Worm (Caenorhabditis elegans) whole organism, L4 larva: ENCODE data around the gene T28A11.20.

ENCODE experiments used
- T20F7.1 ChIP-seq: fragments of 200-800 bp; sonication (Bioruptor generic); optimal IDR thresholded peaks from 2 replicates; lab custom pipeline; 2018; ENCODE audit warnings: mild to moderate bottlenecking, missing genetic modification characterization, missing compliant biosample characterization
- T26A8.4 ChIP-seq: fragments of 200-800 bp; sonication (Bioruptor generic); IDR thresholded peaks from 2 replicates; pipeline ENCODE4 v1.3.6; 2022; ENCODE audit warnings: missing genetic modification characterization, missing compliant biosample characterization
- Y48G9A.11 ChIP-seq: fragments of 200-800 bp; sonication (Bioruptor generic); IDR thresholded peaks from 2 replicates; pipeline ENCODE4 v1.3.6; 2022; ENCODE audit warnings: missing genetic modification reagents, missing genetic modification characterization, missing compliant biosample characterization
- ZK337.2 ChIP-seq: fragments of 200-800 bp; sonication (Bioruptor generic); IDR thresholded peaks from 2 replicates; pipeline ENCODE4 v1.3.6; 2022; ENCODE audit warnings: missing genetic modification reagents, missing genetic modification characterization, missing compliant biosample characterization
- aha-1 ChIP-seq: fragments of 150-350 bp; peaks from one replicate; lab custom pipeline; 2014; ENCODE audit warnings: missing biosample characterization, missing genetic modification characterization
- ama-1 ChIP-seq: fragments of 150-350 bp; optimal IDR thresholded peaks from 2 replicates; lab custom pipeline; 2014; ENCODE audit warnings: inconsistent platforms, mixed read lengths
- ceh-20 ChIP-seq: fragments of 200-800 bp; sonication (Bioruptor generic); IDR thresholded peaks from 2 replicates; pipeline ENCODE4 v1.3.6; 2022; ENCODE audit warnings: missing genetic modification reagents, missing genetic modification characterization, missing compliant biosample characterization
- ceh-32 ChIP-seq: sonication (generic microtip); optimal IDR thresholded peaks from 2 replicates; lab custom pipeline; 2016; ENCODE audit warnings: mild to moderate bottlenecking, missing genetic modification characterization, missing compliant biosample characterization; ENCODE audit not compliant: poor library complexity
- ceh-44 ChIP-seq: fragments of 200-800 bp; sonication (Bioruptor generic); IDR thresholded peaks from 2 replicates; pipeline ENCODE4 v1.3.6; 2022; ENCODE audit warnings: missing genetic modification reagents, missing genetic modification characterization, missing compliant biosample characterization
- ceh-62 ChIP-seq: sonication (generic microtip); optimal IDR thresholded peaks from 2 replicates; lab custom pipeline; 2017; ENCODE audit warnings: missing biosample characterization, missing genetic modification characterization
- ceh-82 ChIP-seq: sonication (generic microtip); optimal IDR thresholded peaks from 2 replicates; lab custom pipeline; 2017; ENCODE audit warnings: missing biosample characterization, missing genetic modification characterization
- ces-1 ChIP-seq: fragments of 150-350 bp; sonication (generic microtip); optimal IDR thresholded peaks from 4 replicates; lab custom pipeline; 2014; ENCODE audit warnings: missing biosample characterization, missing genetic modification reagents, missing genetic modification characterization
- daf-16 ChIP-seq, 3 experiments: sonication (generic microtip); optimal IDR thresholded peaks; 2 replicates each; lab custom pipeline; 2016 to 2017; ENCODE audit warnings: missing genetic modification characterization in 3 of 3, missing genetic modification reagents in 3 of 3, mild to moderate bottlenecking in 2 of 3, missing compliant biosample characterization in 2 of 3, missing biosample characterization in 1 of 3, moderate library complexity in 1 of 3
- dmd-6 ChIP-seq: fragments of 200-800 bp; sonication (Bioruptor generic); IDR thresholded peaks from 2 replicates; pipeline ENCODE4 v1.3.6; 2022; ENCODE audit warnings: missing genetic modification reagents, missing genetic modification characterization, missing compliant biosample characterization
- duxl-1 ChIP-seq: sonication (generic microtip); optimal IDR thresholded peaks from 2 replicates; lab custom pipeline; 2016; ENCODE audit warnings: mild to moderate bottlenecking, missing genetic modification characterization, moderate library complexity, missing compliant biosample characterization; ENCODE audit not compliant: poor library complexity
- fos-1 ChIP-seq: fragments of 150-350 bp; optimal IDR thresholded peaks from 2 replicates; lab custom pipeline; 2014; ENCODE audit warnings: missing biosample characterization, missing genetic modification characterization
- gei-8 ChIP-seq: fragments of 200-800 bp; sonication (Bioruptor generic); optimal IDR thresholded peaks from 2 replicates; lab custom pipeline; 2018; ENCODE audit warnings: mild to moderate bottlenecking, missing genetic modification characterization, missing compliant biosample characterization
- hlh-30 ChIP-seq: sonication (generic microtip); optimal IDR thresholded peaks from 2 replicates; lab custom pipeline; 2017; ENCODE audit warnings: antibody characterized with exemption, mild to moderate bottlenecking, missing genetic modification characterization, missing compliant biosample characterization; ENCODE audit not compliant: insufficient read depth
- jun-1 ChIP-seq: fragments of 150-350 bp; optimal IDR thresholded peaks from 2 replicates; lab custom pipeline; 2014; ENCODE audit warnings: missing biosample characterization, missing genetic modification reagents, missing genetic modification characterization
- lin-38 ChIP-seq: fragments of 200-800 bp; sonication (Bioruptor generic); IDR thresholded peaks from 2 replicates; pipeline ENCODE4 v1.3.6; 2022; ENCODE audit warnings: missing genetic modification reagents, missing genetic modification characterization, missing compliant biosample characterization
- madf-5 ChIP-seq, 2 experiments: fragments of 200-800 bp; sonication (Bioruptor generic); IDR thresholded peaks; 2 replicates each; pipeline ENCODE4 v1.3.6; 2022; ENCODE audit warnings: missing compliant biosample characterization in 2 of 2, missing genetic modification characterization in 2 of 2
- madf-9 ChIP-seq: fragments of 200-800 bp; sonication (Bioruptor generic); conservative IDR thresholded peaks from 2 replicates; pipeline ENCODE4 v1.3.6; 2022; ENCODE audit warnings: missing genetic modification reagents, missing genetic modification characterization, missing compliant biosample characterization
- mdt-29 ChIP-seq: fragments of 200-800 bp; sonication (Bioruptor generic); IDR thresholded peaks from 2 replicates; pipeline ENCODE4 v1.3.6; 2022; ENCODE audit warnings: missing genetic modification reagents, missing genetic modification characterization, missing compliant biosample characterization
- mes-2 ChIP-seq: sonication (generic microtip); optimal IDR thresholded peaks from 2 replicates; lab custom pipeline; 2016; ENCODE audit warnings: missing genotype, mild to moderate bottlenecking, missing genetic modification characterization, missing compliant biosample characterization; ENCODE audit not compliant: poor library complexity, severe bottlenecking
- mxl-2 ChIP-seq: fragments of 200-800 bp; sonication (Bioruptor generic); conservative IDR thresholded peaks from 2 replicates; pipeline ENCODE4 v1.3.6; 2022; ENCODE audit warnings: missing genetic modification reagents, missing genetic modification characterization, missing compliant biosample characterization
- mxl-3 ChIP-seq: fragments of 200-800 bp; sonication (Bioruptor generic); optimal IDR thresholded peaks from 2 replicates; lab custom pipeline; 2018; ENCODE audit warnings: mild to moderate bottlenecking, missing genetic modification characterization, missing compliant biosample characterization
- nhr-102 ChIP-seq: sonication (generic microtip); optimal IDR thresholded peaks from 2 replicates; lab custom pipeline; 2016; ENCODE audit warnings: mild to moderate bottlenecking, missing genetic modification characterization, moderate library complexity, missing compliant biosample characterization
- nhr-111 ChIP-seq: fragments of 200-800 bp; sonication (Bioruptor generic); optimal IDR thresholded peaks from 2 replicates; lab custom pipeline; 2018; ENCODE audit warnings: mild to moderate bottlenecking, missing genetic modification characterization, missing compliant biosample characterization
- nhr-237 ChIP-seq: sonication (generic microtip); optimal IDR thresholded peaks from 2 replicates; lab custom pipeline; 2017; ENCODE audit warnings: missing biosample characterization, missing genetic modification characterization
- nhr-28 ChIP-seq: fragments of 150-350 bp; optimal IDR thresholded peaks from 2 replicates; lab custom pipeline; 2014; ENCODE audit warnings: missing biosample characterization, missing genetic modification characterization
- nhr-41 ChIP-seq: fragments of 200-800 bp; sonication (Bioruptor generic); IDR thresholded peaks from 2 replicates; pipeline ENCODE4 v1.3.6; 2022; ENCODE audit warnings: missing genetic modification reagents, missing genetic modification characterization, missing compliant biosample characterization
- nhr-42 ChIP-seq: fragments of 200-800 bp; sonication (Bioruptor generic); IDR thresholded peaks from 2 replicates; pipeline ENCODE4 v1.3.6; 2022; ENCODE audit warnings: missing genetic modification characterization, missing compliant biosample characterization
- nhr-6 ChIP-seq: fragments of 150-350 bp; optimal IDR thresholded peaks from 2 replicates; lab custom pipeline; 2014; ENCODE audit warnings: missing biosample characterization, missing genetic modification characterization
- nhr-76 ChIP-seq: fragments of 150-350 bp; optimal IDR thresholded peaks from 2 replicates; lab custom pipeline; 2014; ENCODE audit warnings: missing biosample characterization, missing genetic modification characterization
- saeg-2 ChIP-seq: fragments of 200-800 bp; sonication (Bioruptor generic); IDR thresholded peaks from 2 replicates; pipeline ENCODE4 v1.3.6; 2022; ENCODE audit warnings: missing genetic modification reagents, missing genetic modification characterization, missing compliant biosample characterization
- sdz-12 ChIP-seq: fragments of 200-800 bp; sonication (Bioruptor generic); optimal IDR thresholded peaks from 2 replicates; lab custom pipeline; 2018; ENCODE audit warnings: mild to moderate bottlenecking, missing genetic modification characterization, missing compliant biosample characterization
- set-16 ChIP-seq: fragments of 200-800 bp; sonication (Bioruptor generic); IDR thresholded peaks from 2 replicates; pipeline ENCODE4 v1.3.6; 2022; ENCODE audit warnings: missing genetic modification reagents, missing genetic modification characterization, missing compliant biosample characterization
- skn-1 ChIP-seq: fragments of 150-350 bp; optimal IDR thresholded peaks from 2 replicates; lab custom pipeline; 2014; ENCODE audit warnings: missing biosample characterization, missing genetic modification characterization
- snpc-4 ChIP-seq: fragments of 150-350 bp; optimal IDR thresholded peaks from 2 replicates; lab custom pipeline; 2014; ENCODE audit warnings: missing biosample characterization, missing genetic modification characterization
- spr-1 ChIP-seq: sonication (generic microtip); optimal IDR thresholded peaks from 2 replicates; lab custom pipeline; 2016; ENCODE audit warnings: mild to moderate bottlenecking, missing genetic modification characterization, missing compliant biosample characterization
- vab-7 ChIP-seq: fragments of 200-800 bp; sonication (Bioruptor generic); IDR thresholded peaks from 2 replicates; pipeline ENCODE4 v1.3.6; 2022; ENCODE audit warnings: missing genetic modification reagents, missing genetic modification characterization, missing compliant biosample characterization
- zag-1 ChIP-seq: fragments of 150-350 bp; optimal IDR thresholded peaks from 2 replicates; lab custom pipeline; 2014; ENCODE audit warnings: missing biosample characterization, missing genetic modification characterization
- zfp-3 ChIP-seq: fragments of 200-800 bp; sonication (Bioruptor generic); conservative IDR thresholded peaks from 2 replicates; pipeline ENCODE4 v1.3.6; 2022; ENCODE audit warnings: missing genetic modification reagents, missing genetic modification characterization, missing compliant biosample characterization

The T28A11.20 gene

ce11 chrV:3273156-3273555, at the start of gene T28A11.20:
TSS of gene T28A11.20 (minus strand) at chrV:3273256.
- no peak for TF ChIP-seq nhr-237 (tag; lab: Kevin White, UChicago)
- no peak for TF ChIP-seq nhr-42 (GFP tag; lab: Robert Waterston, UW)
- TF ChIP-seq skn-1 = no peak
- no peak for TF ChIP-seq nhr-102 (tag; lab: Kevin White, UChicago)
- TF ChIP-seq daf-16 (GFP tag; optimal IDR thresholded peaks at IDR 0.05; lab: Kevin White, UChicago) = no peak
- TF ChIP-seq daf-16 (tag; optimal IDR thresholded peaks at IDR 0.05; lab: Kevin White, UChicago) = no peak
- no peak for TF ChIP-seq ama-1 (lab: Kevin White, UChicago)
- TF ChIP-seq nhr-111 (GFP tag; lab: Kevin White, UChicago) = no peak
- TF ChIP-seq T20F7.1 (GFP tag; lab: Kevin White, UChicago) = no peak
- no peak for TF ChIP-seq mdt-29 (GFP tag; lab: Robert Waterston, UW)
- no peak for TF ChIP-seq snpc-4
- no peak for TF ChIP-seq ceh-62 (tag; lab: Kevin White, UChicago)
- TF ChIP-seq madf-9 (GFP tag; lab: Robert Waterston, UW) = no peak
- no peak for TF ChIP-seq ceh-82 (tag; lab: Kevin White, UChicago)

ce11 chrV:3320432-3320831, 47.4 kb upstream of the T28A11.20 start, which contains the start of gene C17B7.14:
TSS of gene C17B7.14 (minus strand) at chrV:3320532.
- TF ChIP-seq dmd-6 (GFP tag; lab: Robert Waterston, UW) (no peak), mxl-3 (GFP tag; lab: Kevin White, UChicago) (no peak), zag-1 (no peak), nhr-76 (tag; lab: Kevin White, UChicago) (no peak), ceh-82 (tag; lab: Kevin White, UChicago) (no peak)

ce11 chrV:3320005-3320404, 46.9 kb upstream of the T28A11.20 start, which contains the start of gene F35F10.14:
TSS of gene F35F10.14 (minus strand) at chrV:3320105.
- TF ChIP-seq sdz-12 (GFP tag; lab: Kevin White, UChicago) (no peak), vab-7 (no peak), ceh-20 (GFP tag; lab: Robert Waterston, UW) (no peak), mxl-3 (GFP tag; lab: Kevin White, UChicago) (no peak), lin-38 (GFP tag; lab: Robert Waterston, UW) (no peak), nhr-41 (no peak), mxl-2 (GFP tag; lab: Robert Waterston, UW) (no peak), jun-1 (tag; lab: Kevin White, UChicago) (no peak), set-16 (GFP tag; lab: Robert Waterston, UW) (no peak), nhr-6 (no peak), ces-1 (GFP tag; lab: Kevin White, UChicago) (no peak), mes-2 (tag; lab: Kevin White, UChicago) (no peak), zfp-3 (no peak), fos-1 (no peak), ceh-32 (tag; lab: Kevin White, UChicago) (no peak), saeg-2 (GFP tag; lab: Robert Waterston, UW) (no peak), madf-9 (GFP tag; lab: Robert Waterston, UW) (no peak), daf-16 (GFP tag; optimal IDR thresholded peaks at IDR 0.05; lab: Kevin White, UChicago) (no peak), daf-16 (tag; optimal IDR thresholded peaks at IDR 0.05; lab: Kevin White, UChicago) (no peak), T20F7.1 (GFP tag; lab: Kevin White, UChicago) (no peak)

ce11 chrV:3318975-3319374, 45.9 kb upstream of the T28A11.20 start, which contains the start of gene F35F10.13:
TSS of gene F35F10.13 (minus strand) at chrV:3319075.
- TF ChIP-seq Y48G9A.11 (GFP tag; lab: Robert Waterston, UW) = no peak
- TF ChIP-seq duxl-1 (tag; lab: Kevin White, UChicago) = no peak
- TF ChIP-seq spr-1 (tag; lab: Kevin White, UChicago) = no peak
- TF ChIP-seq ces-1 (GFP tag; lab: Kevin White, UChicago) = no peak
- TF ChIP-seq mes-2 (tag; lab: Kevin White, UChicago) = no peak
- no peak for TF ChIP-seq gei-8 (GFP tag; lab: Kevin White, UChicago)
- no peak for TF ChIP-seq nhr-41
- TF ChIP-seq saeg-2 (GFP tag; lab: Robert Waterston, UW) = no peak
- TF ChIP-seq ceh-44 (GFP tag; lab: Robert Waterston, UW) = no peak
- no peak for TF ChIP-seq ZK337.2 (GFP tag; lab: Robert Waterston, UW)
- TF ChIP-seq jun-1 (tag; lab: Kevin White, UChicago) = no peak
- no peak for TF ChIP-seq nhr-28 (tag; lab: Kevin White, UChicago)
- no peak for TF ChIP-seq T26A8.4
- TF ChIP-seq zfp-3 = no peak
- no peak for TF ChIP-seq ceh-82 (tag; lab: Kevin White, UChicago)
- no peak for TF ChIP-seq madf-9 (GFP tag; lab: Robert Waterston, UW)
- no peak for TF ChIP-seq hlh-30 (tag; lab: Kevin White, UChicago)
- no peak for TF ChIP-seq madf-5 (GFP tag; IDR thresholded peaks at IDR 0.05; lab: Robert Waterston, UW)
- no peak for TF ChIP-seq aha-1 (tag; lab: Kevin White, UChicago)
